Worm (Caenorhabditis elegans) whole organism, L1 larva: ENCODE results near the gene tbck-1.

Experiments
- C16A3.4 ChIP-seq: fragments of 150-350 bp; optimal IDR thresholded peaks from 2 replicates; lab custom pipeline; 2014; ENCODE audit warnings: missing biosample characterization, missing genetic modification characterization
- C34B4.2 ChIP-seq: sonication (generic microtip); optimal IDR thresholded peaks from 2 replicates; lab custom pipeline; 2017; ENCODE audit warnings: mild to moderate bottlenecking, missing genetic modification characterization, missing compliant biosample characterization
- Y116A8C.19 ChIP-seq: sonication (generic microtip); optimal IDR thresholded peaks from 2 replicates; lab custom pipeline; 2016; ENCODE audit warnings: missing compliant biosample characterization, missing genetic modification characterization, borderline replicate concordance
- alr-1 ChIP-seq: fragments of 200-800 bp; sonication (Bioruptor generic); optimal IDR thresholded peaks from 2 replicates; lab custom pipeline; 2018; ENCODE audit warnings: borderline replicate concordance, mild to moderate bottlenecking, missing genetic modification characterization, missing compliant biosample characterization
- aly-2 ChIP-seq: fragments of 150-350 bp; optimal IDR thresholded peaks from 2 replicates; lab custom pipeline; 2014; ENCODE audit warnings: missing biosample characterization, missing genetic modification characterization
- ama-1 ChIP-seq: fragments of 150-350 bp; optimal IDR thresholded peaks from 2 replicates; lab custom pipeline; 2014
- blmp-1 ChIP-seq: fragments of 150-350 bp; optimal IDR thresholded peaks from 2 replicates; lab custom pipeline; 2014; ENCODE audit warnings: missing biosample characterization, missing genetic modification characterization
- ceh-82 ChIP-seq, 3 experiments: fragments of 150-350 bp in 1 of 3; sonication (generic microtip) in 2 of 3; optimal IDR thresholded peaks; 2 replicates each; lab custom pipeline; 2014 to 2017; ENCODE audit warnings: missing biosample characterization in 3 of 3, missing genetic modification characterization in 3 of 3
- ceh-90 ChIP-seq: sonication (generic microtip); optimal IDR thresholded peaks from 2 replicates; lab custom pipeline; 2016; ENCODE audit warnings: missing genetic modification characterization, missing compliant biosample characterization
- dpl-1 ChIP-seq, 3 experiments: fragments of 150-350 bp in 2 of 3; sonication (generic microtip) in 1 of 3; optimal IDR thresholded peaks; 2 replicates each; lab custom pipeline; 2014 to 2017; ENCODE audit warnings: missing biosample characterization in 3 of 3, missing genetic modification characterization in 3 of 3, missing genetic modification reagents in 3 of 3
- efl-1 ChIP-seq, 4 experiments: fragments of 150-350 bp; optimal IDR thresholded peaks in 3 of 4; peaks in 1 of 4; 1 replicate in 1 of 4; 2 replicates in 3 of 4; lab custom pipeline; 2014; ENCODE audit warnings: missing biosample characterization in 2 of 4, missing genetic modification characterization in 2 of 4, missing genetic modification reagents in 2 of 4
- egl-27 ChIP-seq, 2 experiments: fragments of 150-350 bp in 1 of 2; sonication (generic microtip); optimal IDR thresholded peaks; 3 replicates each; lab custom pipeline; 2017 to 2018; ENCODE audit warnings: missing biosample characterization in 2 of 2, missing genetic modification characterization in 2 of 2, missing genetic modification reagents in 2 of 2
- elt-2 ChIP-seq: sonication (generic microtip); optimal IDR thresholded peaks from 2 replicates; lab custom pipeline; 2016; ENCODE audit warnings: missing genetic modification characterization, mild to moderate bottlenecking, inconsistent platforms, missing compliant biosample characterization, missing genetic modification reagents
- elt-3 ChIP-seq, 6 experiments: fragments of 150-350 bp in 1 of 6; sonication (generic microtip); optimal IDR thresholded peaks; 2 replicates each; lab custom pipeline; 2017 to 2018; ENCODE audit warnings: missing biosample characterization in 6 of 6, missing genetic modification characterization in 6 of 6, inconsistent platforms in 1 of 6
- fkh-4 ChIP-seq: sonication (generic microtip); optimal IDR thresholded peaks from 2 replicates; lab custom pipeline; 2016; ENCODE audit warnings: missing compliant biosample characterization, missing genetic modification characterization, borderline replicate concordance
- fkh-8 ChIP-seq: sonication (generic microtip); optimal IDR thresholded peaks from 2 replicates; lab custom pipeline; 2016; ENCODE audit warnings: mild to moderate bottlenecking, missing genetic modification characterization, missing compliant biosample characterization
- fos-1 ChIP-seq: fragments of 150-350 bp; optimal IDR thresholded peaks from 2 replicates; lab custom pipeline; 2014; ENCODE audit warnings: missing biosample characterization, missing genetic modification characterization
- hlh-17 ChIP-seq: fragments of 200-800 bp; sonication (Bioruptor generic); optimal IDR thresholded peaks from 2 replicates; lab custom pipeline; 2018; ENCODE audit warnings: missing genetic modification characterization, mild to moderate bottlenecking, missing compliant biosample characterization, moderate library complexity, borderline replicate concordance
- hlh-4 ChIP-seq: sonication (generic microtip); optimal IDR thresholded peaks from 2 replicates; lab custom pipeline; 2016; ENCODE audit warnings: mild to moderate bottlenecking, missing genetic modification characterization, missing compliant biosample characterization
- hpl-2 ChIP-seq: fragments of 150-350 bp; optimal IDR thresholded peaks from 2 replicates; lab custom pipeline; 2014; ENCODE audit warnings: missing biosample characterization, missing genetic modification reagents, missing genetic modification characterization
- irx-1 ChIP-seq: sonication (generic microtip); optimal IDR thresholded peaks from 2 replicates; lab custom pipeline; 2016; ENCODE audit warnings: missing genetic modification characterization, missing compliant biosample characterization
- lin-15B ChIP-seq: fragments of 150-350 bp; sonication (generic microtip); optimal IDR thresholded peaks from 3 replicates; lab custom pipeline; 2014; ENCODE audit warnings: missing biosample characterization, missing genetic modification characterization
- lin-35 ChIP-seq, 2 experiments: fragments of 150-350 bp; optimal IDR thresholded peaks; 2 replicates each; lab custom pipeline; 2014; ENCODE audit warnings: missing biosample characterization in 2 of 2, missing genetic modification characterization in 2 of 2, missing genetic modification reagents in 2 of 2
- lin-39 ChIP-seq: fragments of 150-350 bp; optimal IDR thresholded peaks from 2 replicates; lab custom pipeline; 2014; ENCODE audit warnings: missing biosample characterization, missing genetic modification reagents, missing genetic modification characterization
- mab-9 ChIP-seq: fragments of 200-800 bp; sonication (Bioruptor generic); IDR thresholded peaks from 2 replicates; pipeline ENCODE4 v1.3.6; 2022; ENCODE audit warnings: missing genetic modification reagents, missing genetic modification characterization, missing compliant biosample characterization
- mdl-1 ChIP-seq, 2 experiments: fragments of 150-350 bp; optimal IDR thresholded peaks; 2 replicates each; lab custom pipeline; 2014 to 2017; ENCODE audit warnings: missing biosample characterization in 2 of 2, missing genetic modification characterization in 2 of 2, inconsistent platforms in 1 of 2
- mef-2 ChIP-seq: fragments of 150-350 bp; optimal IDR thresholded peaks from 2 replicates; lab custom pipeline; 2014; ENCODE audit warnings: missing biosample characterization, missing genetic modification characterization
- mep-1 ChIP-seq: fragments of 150-350 bp; optimal IDR thresholded peaks from 2 replicates; lab custom pipeline; 2014; ENCODE audit warnings: missing biosample characterization, missing genetic modification characterization
- nhr-20 ChIP-seq: sonication (generic microtip); optimal IDR thresholded peaks from 2 replicates; lab custom pipeline; 2016; ENCODE audit warnings: mild to moderate bottlenecking, missing genetic modification characterization, missing compliant biosample characterization
- nhr-237 ChIP-seq: fragments of 150-350 bp; optimal IDR thresholded peaks from 2 replicates; lab custom pipeline; 2014; ENCODE audit warnings: missing biosample characterization, missing genetic modification characterization
- nhr-71 ChIP-seq: sonication (generic microtip); optimal IDR thresholded peaks from 2 replicates; lab custom pipeline; 2016; ENCODE audit warnings: mild to moderate bottlenecking, missing genetic modification characterization, moderate library complexity, missing compliant biosample characterization
- nhr-77 ChIP-seq: fragments of 150-350 bp; optimal IDR thresholded peaks from 2 replicates; lab custom pipeline; 2014; ENCODE audit warnings: missing biosample characterization, missing genetic modification characterization
- nhr-84 ChIP-seq: sonication (generic microtip); optimal IDR thresholded peaks from 2 replicates; lab custom pipeline; 2017; ENCODE audit warnings: missing biosample characterization, missing genetic modification characterization
- nhr-85 ChIP-seq: sonication (generic microtip); peaks from one replicate; lab custom pipeline; 2016; ENCODE audit warnings: missing genetic modification characterization, inconsistent platforms, missing compliant biosample characterization
- nhr-90 ChIP-seq: sonication (generic microtip); optimal IDR thresholded peaks from 2 replicates; lab custom pipeline; 2016; ENCODE audit warnings: mild to moderate bottlenecking, missing genetic modification characterization, missing compliant biosample characterization; ENCODE audit not compliant: poor library complexity
- pag-3 ChIP-seq: sonication (generic microtip); optimal IDR thresholded peaks from 2 replicates; lab custom pipeline; 2017; ENCODE audit warnings: missing genetic modification characterization, mild to moderate bottlenecking, missing compliant biosample characterization, antibody characterized with exemption, borderline replicate concordance; ENCODE audit not compliant: insufficient read depth
- pax-3 ChIP-seq: fragments of 200-800 bp; sonication (Bioruptor generic); optimal IDR thresholded peaks from 2 replicates; lab custom pipeline; 2018; ENCODE audit warnings: mild to moderate bottlenecking, missing genetic modification characterization, moderate library complexity, missing compliant biosample characterization
- rnt-1 ChIP-seq: sonication (generic microtip); optimal IDR thresholded peaks from 2 replicates; lab custom pipeline; 2016; ENCODE audit warnings: mild to moderate bottlenecking, missing genetic modification characterization, moderate library complexity, missing compliant biosample characterization
- skn-1 ChIP-seq: fragments of 150-350 bp; optimal IDR thresholded peaks from 2 replicates; lab custom pipeline; 2014; ENCODE audit warnings: missing biosample characterization, missing genetic modification characterization
- snu-23 ChIP-seq: sonication (generic microtip); optimal IDR thresholded peaks from 2 replicates; lab custom pipeline; 2016; ENCODE audit warnings: missing genetic modification characterization, missing compliant biosample characterization
- sox-4 ChIP-seq: sonication (generic microtip); optimal IDR thresholded peaks from 2 replicates; lab custom pipeline; 2016; ENCODE audit warnings: missing genetic modification characterization, missing compliant biosample characterization
- sup-37 ChIP-seq: fragments of 200-800 bp; sonication (Bioruptor generic); optimal IDR thresholded peaks from 2 replicates; lab custom pipeline; 2018; ENCODE audit warnings: mild to moderate bottlenecking, missing genetic modification characterization, missing compliant biosample characterization
- swsn-7 ChIP-seq: sonication (generic microtip); optimal IDR thresholded peaks from 2 replicates; lab custom pipeline; 2016; ENCODE audit warnings: missing genetic modification characterization, missing compliant biosample characterization
- tlp-1 ChIP-seq: fragments of 150-350 bp; optimal IDR thresholded peaks from 2 replicates; lab custom pipeline; 2014; ENCODE audit warnings: missing biosample characterization, missing genetic modification characterization
- zip-4 ChIP-seq: fragments of 200-800 bp; sonication (Bioruptor generic); optimal IDR thresholded peaks from 2 replicates; lab custom pipeline; 2018; ENCODE audit warnings: mild to moderate bottlenecking, missing genetic modification characterization, moderate library complexity, missing compliant biosample characterization
- ztf-4 ChIP-seq: fragments of 150-350 bp; optimal IDR thresholded peaks from 2 replicates; lab custom pipeline; 2014; ENCODE audit warnings: missing biosample characterization, missing genetic modification characterization

Gene tbck-1

ce11 chrII:4876091-4876490 lies 47.7 kb downstream of the tbck-1 start, which contains the start of gene F11G11.13:
TSS of gene F11G11.13 (minus strand) at chrII:4876179.
- TF ChIP-seq pax-3 (tag; lab: Kevin White, UChicago): no peak
- peak; percentile 55 for TF ChIP-seq nhr-85 (tag; lab: Kevin White, UChicago)
- peak; percentile 90 for TF ChIP-seq blmp-1 (tag; lab: Kevin White, UChicago)
- TF ChIP-seq hlh-17: no peak
- no peak for TF ChIP-seq snu-23 (GFP tag; lab: Kevin White, UChicago)
- peak in 1 of 6 experiments; percentile 7 for TF ChIP-seq elt-3 (tag; optimal IDR thresholded peaks at IDR 0.05; lab: Kevin White, UChicago)
- TF ChIP-seq, all 84 proteins: peak for 3

ce11 chrII:4879629-4880028 lies 51.3 kb downstream of the tbck-1 start, which contains the start of gene gst-6:
TSS of gene gst-6 (plus strand) at chrII:4879891.
- TF ChIP-seq fkh-8 (tag; lab: Kevin White, UChicago): no peak
- peak; percentile 63 for TF ChIP-seq elt-2 (tag; lab: Kevin White, UChicago)

DNA sequence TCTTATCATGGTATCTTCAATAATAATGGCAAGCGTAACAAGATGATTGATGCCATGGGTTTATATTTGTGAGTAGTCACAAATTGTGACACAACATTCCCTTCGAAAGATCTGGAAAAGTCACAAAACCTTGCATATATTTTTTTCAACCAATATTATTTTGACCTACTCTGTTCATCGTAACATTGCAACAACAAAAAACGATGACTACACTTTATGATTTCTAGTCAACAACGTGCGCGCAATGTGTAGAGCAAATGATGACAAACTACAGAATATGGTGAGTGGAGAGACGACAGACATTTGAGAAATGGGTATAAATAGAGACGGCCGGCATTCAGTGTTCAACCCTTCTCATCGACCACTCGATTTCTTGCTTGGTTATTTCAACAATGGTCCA lies 53.4 kb downstream of the tbck-1 start, which contains the start of gene gst-7:
Gene gst-7, plus strand, starts transcription at position 336 of the 400 bp plus-strand sequence.
- no peak for TF ChIP-seq swsn-7
- TF ChIP-seq blmp-1 (tag; lab: Kevin White, UChicago): no peak
- TF ChIP-seq pax-3 (tag; lab: Kevin White, UChicago): no peak
- TF ChIP-seq mdl-1 (tag; optimal IDR thresholded peaks at IDR 0.05; lab: Kevin White, UChicago): peak in 1 of 2 experiments; percentile 29
- peak in 2 of 6 experiments; percentile 9 to 17 for TF ChIP-seq elt-3 (tag; optimal IDR thresholded peaks at IDR 0.05; lab: Kevin White, UChicago)
- TF ChIP-seq nhr-77: no peak
- no peak for TF ChIP-seq sox-4 (tag; lab: Kevin White, UChicago)
- TF ChIP-seq hlh-17: no peak
- no peak for TF ChIP-seq pag-3
- TF ChIP-seq hpl-2 (GFP tag; lab: Kevin White, UChicago): no peak
- no peak for TF ChIP-seq zip-4 (GFP tag; lab: Kevin White, UChicago)
- TF ChIP-seq nhr-85 (tag; lab: Kevin White, UChicago): peak; percentile 69
- no peak for TF ChIP-seq C16A3.4 (tag; lab: Kevin White, UChicago)
- no peak for TF ChIP-seq alr-1 (tag; lab: Kevin White, UChicago)
- no peak for TF ChIP-seq sup-37 (GFP tag; lab: Kevin White, UChicago)
- no peak for TF ChIP-seq fkh-4 (tag; lab: Kevin White, UChicago)
- peak; percentile 98 for TF ChIP-seq skn-1
- TF ChIP-seq egl-27 (tag; optimal IDR thresholded peaks at IDR 0.05; lab: Kevin White, UChicago): no peak
- no peak for TF ChIP-seq aly-2 (tag; lab: Kevin White, UChicago)
- no peak for TF ChIP-seq Y116A8C.19 (tag; lab: Kevin White, UChicago)
- no peak for TF ChIP-seq nhr-237 (tag; lab: Kevin White, UChicago)
- TF ChIP-seq lin-35 (GFP tag; optimal IDR thresholded peaks at IDR 0.05; lab: Kevin White, UChicago): peak in 1 of 2 experiments; percentile 68
- TF ChIP-seq ceh-82 (tag; optimal IDR thresholded peaks at IDR 0.05; lab: Kevin White, UChicago): no peak
- peak; percentile 19 for TF ChIP-seq nhr-90 (tag; lab: Kevin White, UChicago)
- no peak for TF ChIP-seq lin-15B (tag; lab: Kevin White, UChicago)
- TF ChIP-seq efl-1 (optimal IDR thresholded peaks at IDR 0.05; lab: Kevin White, UChicago): peak; percentile 3
- TF ChIP-seq efl-1 (GFP tag; optimal IDR thresholded peaks at IDR 0.05 in 1 of 2; lab: Kevin White, UChicago): peak in 1 of 2 experiments; percentile 77
- no peak for TF ChIP-seq mep-1
- TF ChIP-seq irx-1: no peak
- no peak for TF ChIP-seq nhr-84 (tag; lab: Kevin White, UChicago)
- no peak for TF ChIP-seq rnt-1 (tag; lab: Kevin White, UChicago)
- TF ChIP-seq mef-2: no peak
- TF ChIP-seq tlp-1 (tag; lab: Kevin White, UChicago): no peak
- no peak for TF ChIP-seq ztf-4
- peak; percentile 87 for TF ChIP-seq elt-2 (tag; lab: Kevin White, UChicago)
- no peak for TF ChIP-seq ama-1 (lab: Kevin White, UChicago)
- TF ChIP-seq mab-9: no peak
- no peak for TF ChIP-seq hlh-4 (tag; lab: Kevin White, UChicago)
- TF ChIP-seq lin-39 (tag; lab: Kevin White, UChicago): no peak
- TF ChIP-seq nhr-71 (tag; lab: Kevin White, UChicago): peak; percentile 48
- peak in 1 of 3 experiments; percentile 15 for TF ChIP-seq dpl-1 (GFP tag; optimal IDR thresholded peaks at IDR 0.05; lab: Kevin White, UChicago)
- TF ChIP-seq nhr-20: peak; percentile 90
- peak; percentile 44 for TF ChIP-seq snu-23 (GFP tag; lab: Kevin White, UChicago)
- TF ChIP-seq ceh-90 (tag; lab: Kevin White, UChicago): no peak
- no peak for TF ChIP-seq fos-1 (tag; lab: Kevin White, UChicago)
- no peak for TF ChIP-seq C34B4.2
